Worm (Caenorhabditis elegans) whole organism, young adult: Measurements from ENCODE around the gene F21D12.2.

Experiments
- F23B12.7 ChIP-seq: sonication (generic microtip); optimal IDR thresholded peaks from 2 replicates; lab custom pipeline; 2017; ENCODE audit warnings: missing genetic modification characterization, mild to moderate bottlenecking, missing compliant biosample characterization, antibody characterized with exemption, moderate library complexity; ENCODE audit not compliant: insufficient read depth
- F33H1.4 ChIP-seq: fragments of 200-800 bp; sonication (Bioruptor generic); IDR thresholded peaks from 2 replicates; pipeline ENCODE4 v1.3.6; 2022; ENCODE audit warnings: missing genetic modification reagents, missing genetic modification characterization, missing compliant biosample characterization
- F37B4.10 ChIP-seq: fragments of 200-800 bp; sonication (Bioruptor generic); IDR thresholded peaks from 2 replicates; pipeline ENCODE4 v1.3.6; 2022; ENCODE audit warnings: missing genetic modification characterization, missing compliant biosample characterization
- F39B2.1 ChIP-seq: fragments of 200-800 bp; sonication (Bioruptor generic); IDR thresholded peaks from 2 replicates; pipeline ENCODE4 v1.3.6; 2022; ENCODE audit warnings: missing genetic modification reagents, missing genetic modification characterization, missing compliant biosample characterization
- cebp-2 ChIP-seq: fragments of 200-800 bp; sonication (Bioruptor generic); IDR thresholded peaks from 2 replicates; pipeline ENCODE4 v1.3.6; 2022; ENCODE audit warnings: missing genetic modification characterization, missing compliant biosample characterization
- dpl-1 ChIP-seq: fragments of 150-350 bp; optimal IDR thresholded peaks from 2 replicates; lab custom pipeline; 2014; ENCODE audit warnings: missing biosample characterization, missing genetic modification reagents, missing genetic modification characterization
- nhr-120 ChIP-seq: fragments of 200-800 bp; sonication (Bioruptor generic); IDR thresholded peaks from 2 replicates; pipeline ENCODE4 v1.3.6; 2022; ENCODE audit warnings: missing genetic modification characterization, missing compliant biosample characterization
- snpc-1.1 ChIP-seq: sonication (generic microtip); optimal IDR thresholded peaks from 2 replicates; lab custom pipeline; 2017; ENCODE audit warnings: missing genetic modification characterization, mild to moderate bottlenecking, missing compliant biosample characterization, antibody characterized with exemption, moderate library complexity, missing genotype, missing genetic modification reagents; ENCODE audit not compliant: insufficient read depth
- snpc-4 ChIP-seq, 5 experiments: fragments of 150-350 bp in 1 of 5; sonication (generic microtip) in 4 of 5; optimal IDR thresholded peaks; 2 replicates each; lab custom pipeline; 2014 to 2018; ENCODE audit warnings: missing genetic modification characterization in 5 of 5, missing biosample characterization in 3 of 5, antibody characterized with exemption in 2 of 5, mild to moderate bottlenecking in 2 of 5, missing compliant biosample characterization in 2 of 5, missing genotype in 2 of 5, moderate library complexity in 2 of 5, missing genetic modification reagents in 1 of 5
- tbp1 ChIP-seq: fragments of 200-800 bp; sonication (Bioruptor generic); optimal IDR thresholded peaks from 2 replicates; lab custom pipeline; 2018; ENCODE audit warnings: mild to moderate bottlenecking, missing genetic modification characterization, missing compliant biosample characterization
- unc-130 ChIP-seq: sonication (generic microtip); optimal IDR thresholded peaks from 2 replicates; lab custom pipeline; 2016; ENCODE audit warnings: missing genetic modification reagents, missing genetic modification characterization, missing compliant biosample characterization
- ztf-3 ChIP-seq: fragments of 200-800 bp; sonication (Bioruptor generic); optimal IDR thresholded peaks from 2 replicates; lab custom pipeline; 2018; ENCODE audit warnings: mild to moderate bottlenecking, missing genetic modification characterization, missing compliant biosample characterization

- TF ChIP-seq nhr-120 (GFP tag; lab: Robert Waterston, UW) (no peak), ztf-3 (no peak), F39B2.1 (GFP tag; lab: Robert Waterston, UW) (no peak), unc-130 (GFP tag; lab: Kevin White, UChicago) (no peak), F23B12.7 (tag; lab: Kevin White, UChicago) (no peak), snpc-4 (GFP tag; optimal IDR thresholded peaks at IDR 0.05; lab: Kevin White, UChicago) (no peak), snpc-4 (tag; optimal IDR thresholded peaks at IDR 0.05; lab: Kevin White, UChicago) (no peak), F33H1.4 (GFP tag; lab: Robert Waterston, UW) (no peak), snpc-1.1 (no peak), cebp-2 (GFP tag; lab: Robert Waterston, UW) (no peak), tbp1 (GFP tag; lab: Kevin White, UChicago) (no peak), F37B4.10 (no peak), dpl-1 (no peak)
Observed at ce11 chrII:7279808-7280207, 37.8 kb upstream of the F21D12.2 start.
